Fruit fly (Drosophila melanogaster) whole organism: ENCODE results near the gene GramD1B.

Experiments used
- CG8478 ChIP-seq: fragments of >200 bp; optimal IDR thresholded peaks from 2 replicates; lab custom pipeline; 2018; ENCODE audit warnings: inconsistent platforms
- Dll ChIP-seq: fragments of >200 bp; optimal IDR thresholded peaks from 2 replicates; lab custom pipeline; 2017
- EcR ChIP-seq, 2 experiments: fragments of >200 bp; optimal IDR thresholded peaks; 2 replicates each; lab custom pipeline; 2017; ENCODE audit warnings: missing biosample characterization in 2 of 2, missing genetic modification characterization in 2 of 2, missing genetic modification reagents in 2 of 2
- pan ChIP-seq: fragments of >200 bp; optimal IDR thresholded peaks from 2 replicates; lab custom pipeline; 2017
- psq ChIP-seq: fragments of >200 bp; optimal IDR thresholded peaks from 2 replicates; lab custom pipeline; 2017
- usp ChIP-seq: fragments of >200 bp; optimal IDR thresholded peaks from 2 replicates; lab custom pipeline; 2017; ENCODE audit warnings: missing biosample characterization, missing genetic modification characterization, mixed read lengths

The GramD1B gene

DNA sequence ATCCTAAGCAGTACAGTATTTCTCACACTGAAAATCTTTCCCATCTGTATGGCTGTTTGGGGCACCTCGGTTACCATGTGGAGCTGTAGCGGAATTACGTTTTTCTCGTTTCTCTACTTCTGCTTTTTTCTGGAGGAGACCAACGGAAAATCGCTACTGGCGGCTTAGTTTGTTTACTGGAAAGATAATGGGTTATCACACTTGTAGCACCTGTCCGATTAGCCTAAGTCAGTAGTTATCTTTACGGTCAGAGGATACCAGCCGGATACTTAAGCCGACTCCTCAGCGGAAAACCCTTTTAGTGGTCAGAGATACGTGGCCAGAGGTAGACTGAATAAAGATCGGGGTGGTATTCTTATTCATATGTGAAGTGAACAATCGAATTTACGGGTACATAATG lies 40.7 kb downstream of the GramD1B start, which contains the start of gene CG15408:
CG15408 (plus strand) TSS at position 301 of the 400 bp plus-strand sequence.
- TF ChIP-seq psq (lab: Kevin White, UChicago) (no peak), CG8478 (lab: Kevin White, UChicago) (no peak), usp (GFP tag; lab: Kevin White, UChicago) (no peak), EcR (GFP tag; optimal IDR thresholded peaks at IDR 0.05; lab: Kevin White, UChicago) (no peak), pan (lab: Kevin White, UChicago) (no peak), Dll (lab: Kevin White, UChicago) (no peak)

- no peak for TF ChIP-seq CG8478 (lab: Kevin White, UChicago)
- no peak for TF ChIP-seq Dll (lab: Kevin White, UChicago)
- no peak for TF ChIP-seq usp (GFP tag; lab: Kevin White, UChicago)
- TF ChIP-seq pan (lab: Kevin White, UChicago): no peak
- no peak for TF ChIP-seq EcR (GFP tag; optimal IDR thresholded peaks at IDR 0.05; lab: Kevin White, UChicago)
- no peak for TF ChIP-seq psq (lab: Kevin White, UChicago)
These were observed 42.5 kb downstream of the GramD1B start, which contains the start of gene CG3285 for dm6 chr2L:3330628-3331027. CG3285 (plus strand) TSS chr2L:3330928.

DNA sequence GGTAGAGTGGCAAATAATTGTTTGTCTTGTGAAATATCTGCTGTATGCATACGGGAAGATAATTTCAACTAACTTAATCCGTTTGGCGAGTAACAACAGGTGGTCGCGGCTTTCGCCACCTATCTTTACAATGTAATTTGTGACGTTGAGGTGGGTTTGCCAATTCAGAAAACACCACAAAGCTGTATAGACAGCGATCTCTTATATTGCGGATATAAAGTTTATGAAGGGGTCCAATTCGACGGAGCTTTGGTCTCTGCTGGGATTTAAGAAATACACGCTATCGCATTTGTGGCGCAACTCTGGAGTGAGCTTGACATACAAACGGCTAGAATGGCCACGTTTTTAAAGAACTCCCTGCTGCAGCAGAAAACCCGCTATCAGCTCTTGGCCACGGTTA lies 45.6 kb downstream of the GramD1B start, which contains the start of gene CG33282:
CG33282 (plus strand) TSS at position 301 of the 400 bp plus-strand sequence.
- no peak for TF ChIP-seq pan (lab: Kevin White, UChicago)
- TF ChIP-seq CG8478 (lab: Kevin White, UChicago): no peak
- TF ChIP-seq Dll (lab: Kevin White, UChicago): no peak
- TF ChIP-seq EcR (GFP tag; optimal IDR thresholded peaks at IDR 0.05; lab: Kevin White, UChicago): no peak
- TF ChIP-seq usp (GFP tag; lab: Kevin White, UChicago): no peak
- TF ChIP-seq psq (lab: Kevin White, UChicago): no peak

DNA sequence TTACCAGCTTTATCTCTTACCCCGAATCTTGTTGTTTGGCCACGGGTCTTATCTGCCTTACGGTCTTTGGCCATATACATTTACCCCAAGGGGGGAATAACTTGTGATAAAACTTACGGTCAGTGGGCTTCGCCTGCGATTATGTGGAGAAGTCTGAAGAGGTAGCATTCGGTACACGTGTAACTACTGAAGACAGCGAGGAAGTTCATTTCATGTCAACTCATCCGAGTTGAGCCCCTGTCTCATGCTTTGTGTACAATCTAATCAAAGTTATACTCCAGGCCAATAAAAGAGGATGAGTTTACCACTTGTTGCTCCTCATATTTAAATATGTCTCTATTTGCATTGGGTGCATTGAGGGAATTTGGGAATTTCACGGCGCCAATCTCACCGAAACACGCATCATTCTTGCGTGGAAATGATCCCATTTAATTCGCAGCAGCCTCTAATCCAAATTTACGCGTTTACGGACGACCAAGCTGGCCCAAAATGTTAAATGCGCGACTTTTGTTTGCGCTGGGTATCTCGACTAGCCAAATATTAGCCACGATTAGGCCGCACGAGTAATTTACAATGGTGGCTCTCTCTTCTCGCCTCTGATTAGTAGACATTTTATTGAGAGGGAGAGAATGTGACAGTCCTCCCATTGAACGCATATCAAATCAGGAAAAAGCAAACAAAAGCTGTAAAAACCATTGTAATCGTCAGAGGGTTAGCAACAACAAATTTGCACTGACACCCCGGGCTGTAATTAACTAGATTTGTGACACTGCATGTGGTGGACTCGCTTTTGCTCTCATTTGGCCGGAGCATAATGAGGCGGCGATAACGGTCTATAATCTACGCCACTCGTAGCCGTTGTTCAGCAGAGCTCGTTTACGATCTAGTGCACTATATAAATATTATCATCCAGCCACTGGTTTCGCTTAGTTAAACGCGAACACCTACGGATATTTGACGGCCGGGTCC lies 49.6 kb downstream of the GramD1B start, which contains the start of gene CG33281:
CG33281 (plus strand) TSS at position 919 of the 969 bp plus-strand sequence.
- no peak for TF ChIP-seq Dll (lab: Kevin White, UChicago)
- no peak for TF ChIP-seq usp (GFP tag; lab: Kevin White, UChicago)
- no peak for TF ChIP-seq pan (lab: Kevin White, UChicago)

dm6 chr2L:3319731-3320295 lies 53.4 kb downstream of the GramD1B start, which contains the start of the genes Fign and CG8837:
Fign (minus strand) TSS chr2L:3319872.
CG8837 (plus strand) TSS chr2L:3320245.
- TF ChIP-seq CG8478 (lab: Kevin White, UChicago) (no peak), pan (lab: Kevin White, UChicago) (no peak), usp (GFP tag; lab: Kevin White, UChicago) (no peak), EcR (GFP tag; optimal IDR thresholded peaks at IDR 0.05; lab: Kevin White, UChicago) (no peak)
